Fruit fly (Drosophila melanogaster) ovary, adult (tissue): Measurements from ENCODE around the gene AsnRS.

Experiments
- CG17801 ChIP-seq: fragments of 200-800 bp; optimal IDR thresholded peaks from 2 replicates; lab custom pipeline; 2019; ENCODE audit warnings: missing biosample characterization, mild to moderate bottlenecking, missing genetic modification characterization, moderate library complexity; ENCODE audit not compliant: partially characterized antibody

AsnRS gene

DNA sequence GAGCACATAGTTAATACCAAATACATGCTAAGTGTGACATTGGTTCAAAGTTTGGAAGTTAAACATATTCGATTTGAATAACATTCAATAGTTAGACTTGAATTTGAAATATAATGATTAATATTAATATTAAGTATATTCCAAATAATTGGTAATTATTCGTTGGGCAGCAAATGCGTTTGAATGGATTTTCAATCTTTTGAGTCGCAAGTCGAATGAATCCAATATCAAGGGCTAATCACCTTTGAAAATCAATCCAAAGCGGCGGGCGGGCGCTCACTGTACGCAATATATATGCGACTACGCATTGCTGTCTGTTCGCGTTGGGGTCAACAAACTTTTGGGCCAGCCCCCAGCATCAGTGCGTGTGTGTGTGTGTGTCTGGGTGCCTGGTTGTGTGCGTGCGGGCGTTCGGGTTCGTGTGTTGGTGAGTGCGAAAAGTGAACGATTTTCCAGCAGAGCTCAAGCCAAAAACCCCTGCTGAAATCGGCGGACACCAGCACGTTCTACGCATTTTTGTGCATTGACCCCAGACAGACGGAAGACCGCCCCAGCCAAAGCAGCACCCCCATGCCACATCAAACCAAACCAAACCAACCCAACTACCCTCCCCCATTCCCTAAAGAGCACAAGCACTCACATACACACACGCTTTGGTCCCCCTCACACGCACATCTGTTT is 6.7 kb upstream of the AsnRS start:
- TF ChIP-seq CG17801, result no peak

DNA sequence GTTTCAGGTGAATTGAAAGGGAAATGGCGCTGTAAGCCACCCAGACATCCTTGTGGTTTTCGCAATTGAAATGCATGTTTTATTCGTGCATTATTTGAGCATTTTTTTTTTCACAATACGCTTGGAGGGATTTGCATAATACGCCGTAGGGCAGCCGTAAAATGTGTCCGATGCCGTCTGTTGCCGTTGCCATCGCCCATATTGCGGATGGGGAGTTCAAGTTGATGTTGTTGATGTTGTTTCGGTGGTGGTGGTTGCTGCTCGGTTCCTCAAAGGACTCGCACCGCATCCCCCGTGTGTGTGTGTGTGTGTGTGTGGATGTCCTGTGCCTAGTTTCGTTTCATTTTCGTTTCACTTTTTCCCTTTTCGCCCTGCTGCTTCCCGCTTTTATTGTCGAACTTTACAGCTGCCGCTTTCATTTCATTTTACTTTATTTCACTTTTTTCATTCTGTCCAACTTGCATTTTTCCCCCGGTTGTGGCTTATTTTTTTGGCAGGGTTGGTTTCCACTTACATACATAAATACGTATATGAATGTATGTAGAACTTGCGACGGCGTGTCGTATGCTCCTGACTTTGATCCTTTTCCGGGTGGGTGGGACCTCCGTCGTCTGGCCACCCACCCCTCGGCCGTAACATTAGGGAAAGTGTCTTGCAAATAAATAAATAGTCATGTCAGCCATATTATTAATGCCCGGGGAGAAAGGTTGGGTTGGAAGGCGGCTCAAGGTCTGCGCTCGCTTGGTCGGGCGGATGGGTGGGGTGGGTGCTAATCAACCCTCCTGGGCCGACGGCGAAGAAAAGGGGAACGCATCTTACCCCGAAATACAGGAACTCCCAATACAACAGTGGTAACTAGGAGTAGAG is 6.0 kb upstream of the AsnRS start:
- TF ChIP-seq CG17801, result no peak

DNA sequence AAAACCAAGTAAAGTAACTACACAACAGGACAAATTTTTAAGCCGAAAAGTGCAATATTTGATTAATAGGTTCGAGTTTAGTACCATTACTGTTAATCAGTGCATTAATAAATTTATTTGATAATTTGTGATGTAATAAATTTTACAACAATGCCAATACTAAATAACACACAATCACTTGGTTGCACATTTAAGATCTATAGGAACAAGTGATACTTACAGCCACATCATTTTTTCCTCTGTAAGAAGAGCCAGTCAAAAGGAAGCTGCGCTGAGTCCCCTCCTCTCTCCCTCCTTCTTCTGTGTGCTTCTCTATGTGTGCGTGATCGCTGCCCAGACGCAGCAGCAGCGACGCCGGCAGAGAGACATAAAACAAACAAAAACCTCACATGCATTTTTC is 5.0 kb upstream of the AsnRS start:
- TF ChIP-seq CG17801, result peak; percentile 66

DNA sequence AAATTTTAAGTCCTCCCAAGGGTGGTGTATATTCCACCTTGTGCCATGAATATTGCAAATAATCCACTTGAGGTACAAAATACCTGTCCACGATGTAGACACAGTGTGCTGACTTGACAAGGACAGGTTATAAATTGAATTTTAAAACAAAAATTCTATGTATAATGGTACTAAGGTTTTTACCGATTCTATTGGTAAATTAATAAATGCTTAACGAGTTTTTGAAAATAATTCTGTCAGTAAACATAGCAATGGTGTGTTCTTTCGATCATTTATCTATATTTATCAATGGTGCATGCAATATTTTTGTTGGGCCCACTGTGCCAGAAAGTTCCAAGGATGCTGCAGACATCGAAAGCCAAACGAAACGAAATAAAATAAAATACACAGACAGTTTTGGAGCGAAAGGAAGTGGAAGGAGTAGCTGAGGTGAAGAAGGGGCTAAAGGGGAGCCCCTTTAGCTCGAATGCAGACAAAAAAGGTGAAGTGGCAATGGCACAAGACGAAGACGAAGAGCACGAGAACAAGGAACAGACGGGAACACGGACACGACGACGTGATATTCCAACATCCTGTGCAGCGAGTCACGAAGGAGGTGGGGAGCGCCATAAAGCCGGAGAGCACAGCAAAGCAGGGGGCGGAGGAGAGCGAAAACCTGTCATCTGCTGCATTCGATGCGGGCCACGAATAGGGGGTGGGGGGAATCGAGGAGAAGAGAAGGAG is 4.4 kb upstream of the AsnRS start:
- TF ChIP-seq CG17801, result no peak

DNA sequence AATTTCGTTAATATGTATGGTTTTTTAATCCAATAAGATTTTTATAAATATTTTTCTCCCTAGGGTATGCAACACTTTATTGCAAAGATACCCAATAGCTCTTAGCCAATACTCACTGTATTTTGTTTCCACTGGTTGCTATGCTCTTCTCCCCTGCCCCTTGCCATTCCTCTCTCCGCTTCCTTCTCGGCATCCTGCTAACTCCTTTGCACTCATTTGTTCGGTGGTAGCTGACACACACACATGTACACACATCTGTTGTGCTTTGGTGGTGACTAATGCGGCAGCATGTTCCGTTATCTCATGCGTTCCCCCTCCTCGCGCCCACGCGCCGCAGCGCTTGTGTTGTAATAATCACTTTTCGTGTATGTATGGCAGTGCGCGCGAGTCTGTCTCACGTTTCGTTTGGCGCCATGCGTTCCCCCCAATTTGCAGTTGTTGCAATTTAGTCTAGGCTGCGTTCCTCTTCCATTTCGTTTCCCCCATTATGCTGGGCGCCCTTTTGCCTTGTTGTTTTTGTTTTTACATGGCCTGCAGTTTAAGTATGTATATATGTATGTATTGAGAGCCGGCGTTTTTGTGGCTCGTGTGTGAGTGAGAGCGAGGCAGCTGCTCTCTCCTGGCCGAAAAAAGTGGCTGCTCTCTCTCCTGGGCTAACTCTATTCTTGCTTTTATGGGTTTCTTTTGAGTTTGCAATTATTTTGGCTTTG is 3.2 kb upstream of the AsnRS start, which contains the start of gene Polr1D:
TSS of gene Polr1D (minus strand) at position 420 of the 710 bp plus-strand sequence.
- no peak for TF ChIP-seq CG17801

DNA sequence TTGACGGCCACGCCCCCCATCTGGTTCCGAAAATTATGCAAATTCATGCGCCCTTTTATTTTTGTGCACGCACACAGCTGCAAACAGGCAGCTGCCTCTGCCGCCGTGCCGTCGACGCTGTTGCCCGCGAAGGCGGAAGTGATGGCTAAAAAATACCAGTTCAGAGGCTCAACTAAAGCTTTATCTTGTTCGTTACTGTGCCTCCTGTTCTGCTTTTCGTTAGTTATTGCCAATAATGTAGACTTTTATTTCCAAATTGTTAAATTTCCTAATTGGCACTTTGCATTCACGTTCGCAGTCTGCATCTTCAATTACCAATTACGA is 2.6 kb upstream of the AsnRS start:
- no peak for TF ChIP-seq CG17801

DNA sequence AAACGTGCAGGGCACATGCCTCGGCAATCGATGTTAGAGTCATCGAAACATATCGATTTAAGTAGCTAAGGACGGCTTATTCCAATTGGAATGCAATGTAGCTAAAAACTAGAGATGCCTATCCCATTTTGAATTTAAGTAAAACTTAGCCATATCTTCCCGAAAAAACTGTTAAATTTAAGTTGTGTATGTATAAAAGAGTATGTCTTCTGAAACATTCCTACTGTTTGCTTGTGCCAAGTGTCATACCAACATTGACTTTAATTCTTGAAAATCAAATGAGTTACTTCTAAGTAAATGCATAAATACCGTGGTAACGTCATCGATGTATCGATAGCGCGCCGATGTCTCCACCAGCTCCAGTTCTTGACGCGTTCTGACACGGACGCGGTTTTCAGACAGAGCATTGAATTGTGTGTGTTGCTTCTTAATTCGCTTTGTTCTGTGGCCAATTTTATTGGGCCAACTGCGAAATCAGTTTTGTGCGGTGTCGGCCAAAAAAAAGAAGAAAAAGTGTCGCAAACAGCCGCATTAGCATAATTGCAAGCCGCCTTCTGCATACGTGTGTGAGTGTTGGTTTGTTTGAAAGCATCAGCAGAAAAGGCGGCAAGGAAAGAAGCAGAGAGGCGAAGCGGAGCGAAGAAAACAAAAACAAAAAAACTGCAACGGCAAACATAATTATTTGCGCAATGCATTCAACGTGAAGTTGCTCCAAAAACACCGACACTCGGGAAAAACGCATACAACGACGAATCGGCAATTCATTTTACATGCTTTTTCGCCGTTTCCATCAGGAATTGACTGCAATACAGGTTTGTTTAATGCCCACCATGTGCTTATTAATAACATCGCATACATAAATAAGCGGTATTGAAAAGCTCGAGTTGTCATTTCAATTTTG is 2.0 kb upstream of the AsnRS start, which contains the start of gene brat:
TSS of gene brat (plus strand) at position 352 of the 901 bp plus-strand sequence.
- TF ChIP-seq CG17801, result peak; percentile 33

DNA sequence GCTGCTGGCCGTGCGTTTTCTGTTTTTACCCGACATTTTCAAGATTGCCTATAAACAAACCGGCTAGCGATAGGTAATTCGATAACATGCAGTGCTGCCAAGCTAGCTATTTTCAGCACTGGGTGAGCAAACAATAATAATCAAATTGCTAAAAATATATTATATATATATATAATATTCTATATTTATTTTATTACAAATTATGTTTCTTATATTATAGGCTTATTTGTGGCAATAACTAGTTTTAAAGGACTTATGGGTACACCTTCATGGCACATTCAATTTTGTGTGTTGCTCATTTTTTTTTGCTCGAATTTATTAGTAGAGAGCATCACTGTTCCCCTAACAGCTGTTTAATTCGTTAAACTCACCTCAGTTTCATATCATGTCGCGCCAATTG is 4.9 kb downstream of the AsnRS start:
- peak; percentile 62 for TF ChIP-seq CG17801

DNA sequence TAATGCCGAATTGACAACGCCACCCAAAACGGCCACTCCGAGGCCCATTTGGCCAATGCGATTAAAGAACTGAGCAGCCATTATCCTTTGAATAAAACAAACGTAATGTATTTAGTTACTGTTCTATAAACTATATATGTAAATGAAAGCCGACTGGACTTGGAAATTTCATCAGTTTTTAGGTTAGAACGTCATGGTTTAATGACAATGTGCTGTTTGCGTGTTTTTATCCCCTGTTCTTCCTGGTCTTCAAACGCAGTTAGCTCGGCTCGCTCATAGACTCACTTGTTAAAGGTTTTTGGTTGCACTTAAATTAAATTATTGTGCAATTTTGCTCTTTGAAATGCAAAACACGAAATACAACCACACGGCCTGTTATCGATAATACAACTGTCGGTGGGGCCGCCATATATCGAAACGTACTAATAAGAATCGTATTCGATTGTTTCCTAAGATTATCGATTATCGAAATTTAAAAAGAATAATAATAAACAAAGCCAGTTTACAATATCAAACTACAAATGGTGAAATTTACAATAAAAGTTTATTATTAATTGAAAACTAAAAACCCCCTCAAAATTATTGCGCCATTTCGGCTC is 8.2 kb downstream of the AsnRS start, which contains the start of gene Phb1:
TSS of gene Phb1 (minus strand) at position 398 of the 599 bp plus-strand sequence.
- no peak for TF ChIP-seq CG17801

DNA sequence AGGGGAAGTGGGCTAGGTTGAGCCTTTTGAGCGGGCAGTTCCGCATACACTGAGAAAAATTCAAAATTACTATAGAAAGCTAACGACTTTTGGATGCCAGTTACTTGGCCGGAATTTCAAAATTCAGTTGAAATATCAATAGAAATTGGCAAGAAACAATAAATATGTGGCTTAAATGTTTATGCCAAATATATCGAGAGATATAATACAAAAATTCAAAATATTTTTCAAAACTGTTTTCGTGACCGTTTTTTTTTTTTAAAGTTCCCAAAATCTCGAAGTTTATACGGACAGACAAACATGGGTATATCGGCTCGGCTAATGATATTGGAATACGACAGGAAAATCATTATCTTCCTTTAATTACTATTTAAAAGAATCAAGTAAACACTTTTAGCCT is 10.8 kb downstream of the AsnRS start:
- TF ChIP-seq CG17801, result no peak

DNA sequence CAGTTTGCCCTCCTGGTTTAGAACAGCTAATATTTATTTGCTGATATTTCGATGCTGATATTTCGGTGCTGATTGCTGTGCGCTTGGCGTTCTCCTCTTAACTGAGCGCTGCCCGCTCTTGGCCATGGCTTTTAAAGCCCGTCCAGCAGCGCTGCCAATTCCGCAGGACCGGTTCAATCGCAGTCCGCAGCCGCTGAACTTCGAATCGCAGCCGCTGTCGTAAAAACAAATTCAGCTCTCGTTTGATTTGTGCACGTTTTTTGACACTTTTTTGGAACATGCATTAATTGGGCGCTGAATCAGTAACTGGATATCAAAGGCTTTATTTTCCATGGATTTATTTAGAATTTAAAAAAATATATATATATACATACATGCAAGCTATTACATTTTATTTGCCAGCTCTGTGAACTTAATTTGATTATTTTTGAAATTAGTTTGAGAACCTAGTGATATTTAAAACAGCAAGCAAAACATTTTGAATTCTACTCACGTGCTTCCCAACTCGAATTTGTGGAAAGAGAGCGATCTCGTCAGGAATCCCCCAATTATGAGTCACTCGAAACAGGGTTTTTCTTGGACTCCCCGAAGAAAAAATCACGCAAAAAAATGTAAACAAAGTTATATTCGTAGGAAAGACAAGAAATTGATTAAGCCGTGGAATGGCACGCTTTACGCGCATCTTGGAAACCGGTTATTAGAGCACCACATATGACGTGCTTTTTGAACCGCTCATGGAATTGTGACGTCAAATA is 11.4 kb downstream of the AsnRS start, which contains the start of gene Ddc:
TSS of gene Ddc (minus strand) at position 111 of the 755 bp plus-strand sequence.
- TF ChIP-seq CG17801, result no peak

DNA sequence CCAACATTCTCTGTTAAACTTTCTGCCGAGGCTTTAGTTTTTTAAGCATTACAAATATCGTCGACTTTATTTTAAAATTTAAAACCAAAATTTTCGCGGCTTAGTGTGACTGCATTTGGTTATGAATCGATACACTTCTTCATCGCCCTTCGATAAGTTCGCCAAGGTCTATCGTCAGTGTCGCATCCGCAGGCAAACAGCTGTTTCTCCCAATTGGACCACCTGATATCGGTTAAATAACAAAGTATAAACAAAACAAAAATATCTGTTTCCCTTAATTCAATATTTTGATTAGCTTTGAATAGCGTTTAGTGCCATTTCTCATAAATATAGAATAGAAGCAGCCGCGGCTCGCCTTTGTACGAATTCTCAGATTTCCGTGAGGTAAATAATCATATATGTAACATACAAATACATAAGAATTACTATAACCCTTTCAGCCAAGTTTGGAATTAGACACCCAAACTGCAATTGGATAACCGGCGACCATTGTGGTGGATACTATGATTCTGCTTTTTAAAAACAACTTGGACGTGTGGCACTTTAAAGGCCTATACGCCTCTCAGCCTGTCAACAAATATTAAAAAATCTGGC is 17.5 kb downstream of the AsnRS start, which contains the start of gene CG10561:
TSS of gene CG10561 (plus strand) at position 219 of the 594 bp plus-strand sequence.
- TF ChIP-seq CG17801, result peak; percentile 24

DNA sequence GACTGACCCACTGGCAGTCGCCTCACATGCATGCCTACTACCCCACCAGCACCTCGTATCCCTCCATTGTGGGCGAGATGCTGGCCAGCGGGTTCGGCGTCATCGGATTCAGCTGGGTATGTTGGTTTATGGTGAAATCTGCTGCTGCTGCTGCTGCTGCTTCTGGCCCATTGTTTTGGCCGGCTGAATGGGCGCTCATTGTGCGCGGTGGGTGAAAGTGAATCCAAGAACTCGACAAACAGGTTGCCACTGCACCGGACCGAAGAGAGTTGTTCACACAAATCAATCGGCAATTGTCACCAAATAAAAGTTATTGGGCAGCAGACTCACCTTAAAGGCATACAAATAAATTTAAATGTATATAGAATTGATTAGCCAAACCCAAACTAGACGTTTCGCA is 19.6 kb downstream of the AsnRS start:
- TF ChIP-seq CG17801, result no peak

DNA sequence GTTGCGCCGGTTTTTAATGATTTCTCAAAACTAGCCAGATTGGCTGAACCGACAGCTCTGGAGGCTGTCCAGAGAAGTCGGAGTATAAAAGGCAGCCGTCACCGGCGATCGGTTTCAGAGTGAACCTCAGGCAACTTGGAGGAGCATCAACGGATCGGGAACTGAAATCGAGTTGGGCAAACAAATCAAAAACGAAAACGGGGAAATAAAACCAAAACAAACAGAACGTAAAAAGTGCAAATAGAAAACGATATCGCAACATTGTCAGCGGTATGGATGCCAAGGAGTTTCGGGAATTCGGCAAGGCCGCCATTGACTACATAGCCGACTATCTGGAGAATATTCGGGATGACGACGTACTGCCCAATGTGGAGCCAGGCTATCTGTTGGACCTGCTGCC is 20.0 kb downstream of the AsnRS start:
- TF ChIP-seq CG17801, result no peak
